Worm (Caenorhabditis elegans): ENCODE results near the gene cnx-1.

DNA sequence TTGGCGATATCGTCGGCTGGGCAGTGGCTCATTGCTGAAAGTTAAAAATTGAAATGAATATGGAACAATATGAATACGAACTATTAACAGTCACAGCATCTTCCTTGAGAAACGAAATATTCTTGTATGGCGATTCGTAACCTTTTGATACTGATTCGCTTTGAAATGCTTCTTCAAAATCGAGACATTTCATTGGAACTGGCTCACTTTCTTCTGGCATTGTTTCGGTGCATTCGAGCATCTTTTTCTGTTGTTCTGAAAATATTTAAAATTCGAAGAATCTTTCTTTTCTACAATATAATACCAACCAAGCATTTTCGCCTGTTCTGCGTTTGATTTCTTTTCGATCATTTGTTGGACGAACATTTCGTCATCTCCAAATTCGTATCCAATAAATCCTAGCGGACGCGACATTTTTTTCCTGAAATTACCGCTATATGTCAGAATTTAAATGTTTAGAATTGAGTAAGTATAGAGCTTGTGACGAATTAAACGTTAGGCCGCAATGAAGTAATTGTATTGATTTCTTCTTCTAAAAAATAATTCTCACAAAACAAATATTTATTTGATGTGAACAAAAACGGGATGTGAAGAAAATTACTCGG is 7.5 kb upstream of the cnx-1 start, which contains the start of gene lin-52:
- no peak for TF ChIP-seq skn-1 (tag; optimal IDR thresholded peaks at IDR 0.05)
- TF ChIP-seq zag-1 (tag; optimal IDR thresholded peaks at IDR 0.05), result no peak
- TF ChIP-seq sma-3 (GFP tag; optimal IDR thresholded peaks at IDR 0.05), result peak; percentile 40
- TF ChIP-seq nhr-6 (tag; optimal IDR thresholded peaks at IDR 0.05), result no peak
- TF ChIP-seq mab-5 (tag; optimal IDR thresholded peaks at IDR 0.05), result no peak
- TF ChIP-seq nhr-21 (tag; optimal IDR thresholded peaks at IDR 0.05), result no peak
- TF ChIP-seq ZK546.5 (tag; optimal IDR thresholded peaks at IDR 0.05), result no peak
